Worm (Caenorhabditis elegans): ENCODE results near the gene Y70C5C.1.

DNA sequence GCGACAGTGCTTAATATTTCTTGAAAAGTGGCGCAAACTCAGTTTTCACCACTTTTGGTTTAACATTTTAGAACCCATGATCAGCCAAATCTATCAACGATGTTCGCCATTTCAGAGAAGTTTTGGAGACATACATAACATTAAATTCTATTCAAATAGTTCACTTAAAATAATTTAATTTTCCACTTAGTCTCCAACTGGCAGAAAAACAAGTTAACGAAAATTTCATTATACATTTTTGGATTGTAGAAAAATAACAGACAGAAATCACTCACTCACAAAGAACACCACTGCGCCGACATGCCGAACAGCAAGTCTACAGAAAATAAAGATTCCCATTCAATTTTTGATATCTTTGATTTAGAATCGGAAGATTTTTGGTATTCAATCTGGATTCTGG lies 20.0 kb upstream of the Y70C5C.1 start, which contains the start of gene srw-44:
- TF ChIP-seq lin-15B (tag; optimal IDR thresholded peaks at IDR 0.05) = no peak
- TF ChIP-seq aly-2 (tag; optimal IDR thresholded peaks at IDR 0.05) = no peak
- no peak for TF ChIP-seq pha-4 (tag; optimal IDR thresholded peaks at IDR 0.05)
- no peak for TF ChIP-seq egl-27 (tag; optimal IDR thresholded peaks at IDR 0.05)
- TF ChIP-seq nhr-77 (tag; optimal IDR thresholded peaks at IDR 0.05) = no peak
- no peak for TF ChIP-seq nhr-237 (tag; optimal IDR thresholded peaks at IDR 0.05)
- no peak for TF ChIP-seq ceh-9 (tag; optimal IDR thresholded peaks at IDR 0.05)
- TF ChIP-seq ZK546.5 (tag; optimal IDR thresholded peaks at IDR 0.05) = no peak

Data from whole organism, L3 larva.